Worm (Caenorhabditis elegans) whole organism, young adult: Measurements from ENCODE around the gene tyr-1.

Experiments
- F22D6.2 ChIP-seq: sonication (generic microtip); optimal IDR thresholded peaks from 2 replicates; lab custom pipeline; 2016; ENCODE audit warnings: mild to moderate bottlenecking, missing genetic modification characterization, missing compliant biosample characterization
- lin-35 ChIP-seq, 3 experiments: fragments of 150-350 bp in 2 of 3; sonication (generic microtip) in 1 of 3; optimal IDR thresholded peaks; 2 replicates each; lab custom pipeline; 2014 to 2018; ENCODE audit warnings: missing biosample characterization in 3 of 3, missing genetic modification characterization in 3 of 3, missing genetic modification reagents in 3 of 3
- snpc-4 ChIP-seq, 5 experiments: fragments of 150-350 bp in 1 of 5; sonication (generic microtip) in 4 of 5; optimal IDR thresholded peaks; 2 replicates each; lab custom pipeline; 2014 to 2018; ENCODE audit warnings: missing genetic modification characterization in 5 of 5, missing biosample characterization in 3 of 5, antibody characterized with exemption in 2 of 5, mild to moderate bottlenecking in 2 of 5, missing compliant biosample characterization in 2 of 5, missing genotype in 2 of 5, moderate library complexity in 2 of 5, missing genetic modification reagents in 1 of 5

ce11 chrIII:7911621-7912020, 38.0 kb downstream of the tyr-1 start, which contains the start of gene ZK688.7:
- TF ChIP-seq lin-35 (GFP tag; optimal IDR thresholded peaks at IDR 0.05; lab: Kevin White, UChicago) (no peak), snpc-4 (GFP tag; optimal IDR thresholded peaks at IDR 0.05; lab: Kevin White, UChicago) (no peak), snpc-4 (tag; optimal IDR thresholded peaks at IDR 0.05; lab: Kevin White, UChicago) (no peak), F22D6.2 (tag; lab: Kevin White, UChicago) (no peak)
